Worm (Caenorhabditis elegans): ENCODE data around the gene coq-3.
"Not testable (repeated sequence)": the region's sequence is repeated elsewhere in the genome, so short reads cannot be mapped to it uniquely, and the experiment has no call there.

- not testable (repeated sequence) for TF ChIP-seq unc-55 (GFP tag; optimal IDR thresholded peaks at IDR 0.05); unc-42 (tag; optimal IDR thresholded peaks at IDR 0.05); ceh-6 (GFP tag; optimal IDR thresholded peaks at IDR 0.05); pha-4 (tag; optimal IDR thresholded peaks at IDR 0.05); C38D4.7 (GFP tag; optimal IDR thresholded peaks at IDR 0.05); rnt-1 (tag; optimal IDR thresholded peaks at IDR 0.05); nhr-11 (tag; optimal IDR thresholded peaks at IDR 0.05); ceh-48 (tag; optimal IDR thresholded peaks at IDR 0.05); ceh-31 (tag; optimal IDR thresholded peaks at IDR 0.05)
Measured at ce11 chrIV:14843062-14843461, 46.9 kb upstream of the coq-3 start, which contains the start of gene Y57G11C.20.

Measured in whole organism, late embryonic.